Worm (Caenorhabditis elegans): Measurements from ENCODE around the gene tcl-2.

DNA sequence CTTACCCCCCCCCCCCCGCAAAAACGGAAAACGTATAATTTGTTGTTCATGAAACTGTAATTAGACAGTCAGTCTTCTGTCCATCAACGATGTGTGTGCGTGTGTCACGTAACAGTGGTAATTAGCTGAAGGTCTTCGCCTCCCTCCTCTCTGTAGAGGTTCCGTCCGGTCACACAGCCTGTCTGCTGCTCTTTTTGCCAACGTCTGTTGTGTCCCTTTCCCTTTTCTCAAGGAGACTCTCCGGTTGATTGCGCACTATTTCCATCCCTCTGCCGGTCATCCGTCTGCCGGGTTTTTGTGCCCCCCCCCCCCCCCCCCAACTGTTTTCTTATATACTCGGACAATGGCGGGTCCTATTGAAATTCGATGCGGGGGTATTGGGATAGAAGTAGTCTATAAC lies 3.2 kb upstream of the tcl-2 start:
- TF ChIP-seq unc-62 (GFP tag; optimal IDR thresholded peaks at IDR 0.05) (peak; percentile 65), ceh-43 (GFP tag; optimal IDR thresholded peaks at IDR 0.05) (peak; percentile 81)

Measured in whole organism, mixed stage, embryonic.